Worm (Caenorhabditis elegans) whole organism, young adult: ENCODE data around the gene glo-1.

ENCODE experiments used
- F57C9.4 ChIP-seq: sonication (generic microtip); optimal IDR thresholded peaks from 2 replicates; lab custom pipeline; 2017; ENCODE audit warnings: mild to moderate bottlenecking, missing genetic modification characterization, missing compliant biosample characterization
- Y67H2A.10 ChIP-seq: fragments of 200-800 bp; sonication (Bioruptor generic); conservative IDR thresholded peaks from 2 replicates; pipeline ENCODE4 v1.3.6; 2022; ENCODE audit warnings: missing genetic modification reagents, missing genetic modification characterization, missing compliant biosample characterization
- akir-1 ChIP-seq: fragments of 200-800 bp; sonication (Bioruptor generic); optimal IDR thresholded peaks from 2 replicates; lab custom pipeline; 2018; ENCODE audit warnings: mild to moderate bottlenecking, missing genetic modification characterization, moderate library complexity, missing compliant biosample characterization
- bed-1 ChIP-seq: fragments of 200-800 bp; sonication (Bioruptor generic); IDR thresholded peaks from 2 replicates; pipeline ENCODE4 v1.3.6; 2022; ENCODE audit warnings: missing genetic modification reagents, missing genetic modification characterization, missing compliant biosample characterization
- hlh-12 ChIP-seq: sonication (generic microtip); optimal IDR thresholded peaks from 2 replicates; lab custom pipeline; 2016; ENCODE audit warnings: missing genetic modification characterization, missing compliant biosample characterization
- lin-35 ChIP-seq, 3 experiments: fragments of 150-350 bp in 2 of 3; sonication (generic microtip) in 1 of 3; optimal IDR thresholded peaks; 2 replicates each; lab custom pipeline; 2014 to 2018; ENCODE audit warnings: missing biosample characterization in 3 of 3, missing genetic modification characterization in 3 of 3, missing genetic modification reagents in 3 of 3
- madf-6 ChIP-seq: fragments of 200-800 bp; sonication (Bioruptor generic); IDR thresholded peaks from 2 replicates; pipeline ENCODE4 v1.3.6; 2022; ENCODE audit warnings: missing genetic modification reagents, missing genetic modification characterization, missing compliant biosample characterization
- nfya-1 ChIP-seq: sonication (generic microtip); optimal IDR thresholded peaks from 2 replicates; lab custom pipeline; 2017; ENCODE audit warnings: antibody characterized with exemption, missing compliant biosample characterization, missing genetic modification characterization, borderline replicate concordance; ENCODE audit not compliant: insufficient read depth
- pha-4 ChIP-seq: fragments of 150-350 bp; sonication (generic microtip); optimal IDR thresholded peaks from 2 replicates; lab custom pipeline; 2014; ENCODE audit warnings: missing biosample characterization, missing genetic modification reagents, missing genetic modification characterization
- repo-1 ChIP-seq: sonication (generic microtip); optimal IDR thresholded peaks from 2 replicates; lab custom pipeline; 2017; ENCODE audit warnings: mild to moderate bottlenecking, missing genetic modification characterization, missing compliant biosample characterization
- snpc-4 ChIP-seq, 5 experiments: fragments of 150-350 bp in 1 of 5; sonication (generic microtip) in 4 of 5; optimal IDR thresholded peaks; 2 replicates each; lab custom pipeline; 2014 to 2018; ENCODE audit warnings: missing genetic modification characterization in 5 of 5, missing biosample characterization in 3 of 5, antibody characterized with exemption in 2 of 5, mild to moderate bottlenecking in 2 of 5, missing compliant biosample characterization in 2 of 5, missing genotype in 2 of 5, moderate library complexity in 2 of 5, missing genetic modification reagents in 1 of 5
- unc-62 ChIP-seq: fragments of 150-350 bp; optimal IDR thresholded peaks from 2 replicates; lab custom pipeline; 2014; ENCODE audit warnings: missing biosample characterization, missing genetic modification reagents, missing genetic modification characterization

DNA sequence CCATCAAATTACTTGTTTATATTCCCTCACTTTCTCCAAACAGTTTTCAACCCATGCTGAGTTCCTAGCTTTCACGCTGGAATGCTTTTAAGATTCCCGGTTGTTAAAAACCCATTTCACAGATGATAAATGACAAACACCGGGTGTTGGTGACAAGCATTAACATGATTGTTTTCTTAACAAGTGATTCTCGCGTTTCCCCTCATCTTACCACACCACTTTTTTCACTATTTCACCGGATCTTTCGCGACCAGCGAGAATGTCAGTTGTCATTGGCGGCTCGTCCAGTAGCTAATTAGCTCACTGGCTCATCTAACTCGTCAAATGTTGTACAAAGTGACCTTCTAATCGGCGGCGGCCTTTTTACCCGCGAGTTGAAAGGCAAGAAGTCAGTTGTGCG is 39.9 kb downstream of the glo-1 start:
- TF ChIP-seq hlh-12 (tag; lab: Kevin White, UChicago) = no peak
- TF ChIP-seq akir-1 (GFP tag; lab: Kevin White, UChicago) = no peak
- TF ChIP-seq F57C9.4 = no peak
- no peak for TF ChIP-seq unc-62
- TF ChIP-seq repo-1 = no peak
- TF ChIP-seq madf-6 = no peak
- TF ChIP-seq nfya-1 (tag; lab: Kevin White, UChicago) = no peak
- TF ChIP-seq snpc-4 (GFP tag; optimal IDR thresholded peaks at IDR 0.05; lab: Kevin White, UChicago) = no peak
- TF ChIP-seq snpc-4 (tag; optimal IDR thresholded peaks at IDR 0.05; lab: Kevin White, UChicago) = no peak
- no peak for TF ChIP-seq lin-35 (GFP tag; optimal IDR thresholded peaks at IDR 0.05; lab: Kevin White, UChicago)
- TF ChIP-seq pha-4 (tag; lab: Kevin White, UChicago) = no peak
- TF ChIP-seq Y67H2A.10 (GFP tag; lab: Robert Waterston, UW) = no peak
- no peak for TF ChIP-seq bed-1
